Fruit fly (Drosophila melanogaster): ENCODE data around the gene CG43773.

The CG43773 gene

dm6 chr2L:4045185-4045814 is 37.8 kb downstream of the CG43773 start:
- TF ChIP-seq CG14050 (GFP tag; IDR thresholded peaks at IDR 0.05) = peak; percentile 45; the same call in 1 of the 3 replicates
- peak; percentile 55 for TF ChIP-seq CG9609 (GFP tag; optimal IDR thresholded peaks at IDR 0.05)
- peak; percentile 2 for TF ChIP-seq CG12155 (GFP tag; optimal IDR thresholded peaks at IDR 0.05)
- peak; percentile 66 for TF ChIP-seq Chrac-16 (GFP tag; optimal IDR thresholded peaks at IDR 0.05)
- TF ChIP-seq Hmr (GFP tag; optimal IDR thresholded peaks at IDR 0.05) = no peak
- peak; percentile 31; the same call in 1 of the 2 replicates for TF ChIP-seq sens-2 (GFP tag; IDR thresholded peaks at IDR 0.05)
- TF ChIP-seq CG5180 (GFP tag; optimal IDR thresholded peaks at IDR 0.05) = no peak
- no peak for TF ChIP-seq yki (optimal IDR thresholded peaks at IDR 0.05)
- peak; percentile 78 for TF ChIP-seq CG31441 (GFP tag; IDR thresholded peaks at IDR 0.05)
- no peak for TF ChIP-seq br (optimal IDR thresholded peaks at IDR 0.05)
- TF ChIP-seq sc (optimal IDR thresholded peaks at IDR 0.05) = no peak
- peak; percentile 59 for TF ChIP-seq sc (GFP tag; optimal IDR thresholded peaks at IDR 0.05)
- peak; percentile 30; the same call in 1 of the 2 replicates for TF ChIP-seq sob (GFP tag; IDR thresholded peaks at IDR 0.05)
- TF ChIP-seq Ada2b (GFP tag; IDR thresholded peaks at IDR 0.05) = no peak
- no peak for TF ChIP-seq zfh2 (GFP tag; optimal IDR thresholded peaks at IDR 0.05)
- TF ChIP-seq CG9215 (GFP tag; IDR thresholded peaks at IDR 0.05) = no peak
- TF ChIP-seq danr (GFP tag; IDR thresholded peaks at IDR 0.05) = 0 out of 2 replicates have a peak, but pooled peaks have one; percentile 24
- no peak for TF ChIP-seq lbe (GFP tag; optimal IDR thresholded peaks at IDR 0.05)
- TF ChIP-seq Doc2 (GFP tag; IDR thresholded peaks at IDR 0.05) = no peak
- no peak for TF ChIP-seq BEAF-32 (GFP tag; optimal IDR thresholded peaks at IDR 0.05)
- TF ChIP-seq emc (GFP tag; optimal IDR thresholded peaks at IDR 0.05) = no peak
- TF ChIP-seq pita (GFP tag; optimal IDR thresholded peaks at IDR 0.05) = no peak
- TF ChIP-seq grn (GFP tag; optimal IDR thresholded peaks at IDR 0.05) = no peak
- peak; percentile 69 for TF ChIP-seq CG30403 (GFP tag; optimal IDR thresholded peaks at IDR 0.05)
- TF ChIP-seq CG17912 (GFP tag; optimal IDR thresholded peaks at IDR 0.05) = no peak
- peak; percentile 77 for TF ChIP-seq phol (tag; optimal IDR thresholded peaks at IDR 0.05)
- TF ChIP-seq hth (optimal IDR thresholded peaks at IDR 0.05) = no peak
- no peak for TF ChIP-seq gro (GFP tag; optimal IDR thresholded peaks at IDR 0.05)
- TF ChIP-seq CG8924 (tag; optimal IDR thresholded peaks at IDR 0.05) = peak; percentile 52
- no peak for TF ChIP-seq Tbp (GFP tag; optimal IDR thresholded peaks at IDR 0.05)
- peak; percentile 43 for TF ChIP-seq CG6254 (GFP tag; optimal IDR thresholded peaks at IDR 0.05)
- peak; percentile 5 for TF ChIP-seq stwl (tag; optimal IDR thresholded peaks at IDR 0.05)
- TF ChIP-seq CG11696 (GFP tag; IDR thresholded peaks at IDR 0.05) = no peak
- TF ChIP-seq stc (GFP tag; IDR thresholded peaks at IDR 0.05) = peak; percentile 55; the same call in 1 of the 2 replicates
- TF ChIP-seq vnd (GFP tag; IDR thresholded peaks at IDR 0.05; ENCODE audit: partially characterized antibody) = no peak
- TF ChIP-seq CG10209 (GFP tag; optimal IDR thresholded peaks at IDR 0.05) = peak; percentile 50
- peak; percentile 69 for TF ChIP-seq CG17359 (tag; optimal IDR thresholded peaks at IDR 0.05)
- no peak for TF ChIP-seq CG17612 (GFP tag; IDR thresholded peaks at IDR 0.05)
- no peak for TF ChIP-seq mirr (GFP tag; optimal IDR thresholded peaks at IDR 0.05)
- 0 out of 2 replicates have a peak, but pooled peaks have one; percentile 48 for TF ChIP-seq E2f1 (GFP tag; IDR thresholded peaks at IDR 0.05)
- peak; percentile 57 for TF ChIP-seq CG17385 (GFP tag; optimal IDR thresholded peaks at IDR 0.05)
- peak; percentile 75 for TF ChIP-seq NC2β (GFP tag; optimal IDR thresholded peaks at IDR 0.05)
- no peak for TF ChIP-seq D (optimal IDR thresholded peaks at IDR 0.05)
- peak; percentile 70 for TF ChIP-seq D (GFP tag; optimal IDR thresholded peaks at IDR 0.05)
- 0 out of 3 replicates have a peak, but pooled peaks have one; percentile 36 for TF ChIP-seq CG11093 (GFP tag; IDR thresholded peaks at IDR 0.05)
- TF ChIP-seq CG1832 (GFP tag; optimal IDR thresholded peaks at IDR 0.05) = peak; percentile 69
- TF ChIP-seq CG17328 (GFP tag; IDR thresholded peaks at IDR 0.05) = peak; percentile 77
- TF ChIP-seq hb (GFP tag; IDR thresholded peaks at IDR 0.05; ENCODE audit: partially characterized antibody) = no peak
- peak; percentile 5 for TF ChIP-seq sima (GFP tag; optimal IDR thresholded peaks at IDR 0.05)
- TF ChIP-seq Adf1 (GFP tag; IDR thresholded peaks at IDR 0.05) = no peak
- TF ChIP-seq CG9727 (GFP tag; optimal IDR thresholded peaks at IDR 0.05) = peak; percentile 69
- TF ChIP-seq CG10959 (GFP tag; IDR thresholded peaks at IDR 0.05) = peak; percentile 66

Measured in whole organism, embryonic.